Fruit fly (Drosophila melanogaster): ENCODE results near the gene GstO1.

The GstO1 gene

DNA sequence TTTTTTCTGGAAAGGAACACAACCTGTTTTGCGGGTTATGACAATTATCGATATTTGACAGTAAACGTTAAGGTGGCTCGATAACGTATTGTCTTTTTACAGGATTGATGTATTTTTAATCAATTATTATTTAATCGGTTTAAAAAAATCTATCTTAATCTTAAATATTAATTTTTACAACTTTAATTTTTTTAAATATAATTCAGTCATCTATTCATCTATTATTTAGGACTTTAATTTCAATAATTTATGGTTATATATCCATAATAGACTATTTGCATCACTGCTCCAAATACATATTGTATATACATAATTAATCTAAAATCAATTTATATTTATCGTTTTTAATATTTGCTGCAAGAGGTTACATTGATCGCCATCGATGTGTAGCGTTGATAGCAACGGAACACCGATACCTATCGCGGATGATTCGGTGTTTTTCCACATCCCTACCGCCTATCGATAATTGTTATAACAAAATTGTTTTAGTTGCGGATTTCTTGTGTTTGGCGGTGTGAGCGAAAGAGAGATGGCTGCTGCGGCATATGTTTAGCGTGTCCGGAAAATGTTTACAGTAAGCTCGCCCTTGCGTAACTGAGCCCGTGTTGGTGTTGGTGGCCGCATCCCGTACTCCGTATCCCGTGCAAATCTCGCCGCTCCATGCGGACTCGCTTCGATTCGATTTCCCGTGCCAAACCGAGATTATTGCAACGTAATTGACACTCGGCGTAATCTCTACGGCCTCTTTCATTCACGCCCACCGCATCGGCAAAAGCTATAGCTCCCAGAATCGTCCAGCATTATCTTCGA lies at the start of gene GstO1, which contains the start of gene foi:
GstO1 (minus strand) TSS at position 51 of the 810 bp plus-strand sequence.
foi (plus strand) TSS at position 429 of the 810 bp plus-strand sequence.
- TF ChIP-seq CG14655 (GFP tag; optimal IDR thresholded peaks at IDR 0.05), result no peak
- no peak for TF ChIP-seq CG17806 (tag; optimal IDR thresholded peaks at IDR 0.05)
- peak; percentile 14 for TF ChIP-seq CG15710 (tag; optimal IDR thresholded peaks at IDR 0.05)
- peak; percentile 38; the same call in 2 of the 3 replicates for TF ChIP-seq CG4496 (GFP tag; IDR thresholded peaks at IDR 0.05)
- TF ChIP-seq CG34367 (tag; optimal IDR thresholded peaks at IDR 0.05), result no peak
- 0 out of 2 replicates have a peak, but pooled peaks have one; percentile 24 for TF ChIP-seq CG32121 (GFP tag; IDR thresholded peaks at IDR 0.05)
- TF ChIP-seq Pif1B (GFP tag; optimal IDR thresholded peaks at IDR 0.05), result no peak
- no peak for TF ChIP-seq CG12605 (GFP tag; IDR thresholded peaks at IDR 0.05)
- TF ChIP-seq CG8159 (tag; optimal IDR thresholded peaks at IDR 0.05), result peak; percentile 80
- peak; percentile 45; the same call in 1 of the 2 replicates for TF ChIP-seq Ets98B (GFP tag; IDR thresholded peaks at IDR 0.05)
- TF ChIP-seq gl (tag; optimal IDR thresholded peaks at IDR 0.05), result peak; percentile 8
- TF ChIP-seq Snoo (tag; optimal IDR thresholded peaks at IDR 0.05), result peak; percentile 5
- TF ChIP-seq Pif1A (GFP tag; optimal IDR thresholded peaks at IDR 0.05), result no peak

DNA sequence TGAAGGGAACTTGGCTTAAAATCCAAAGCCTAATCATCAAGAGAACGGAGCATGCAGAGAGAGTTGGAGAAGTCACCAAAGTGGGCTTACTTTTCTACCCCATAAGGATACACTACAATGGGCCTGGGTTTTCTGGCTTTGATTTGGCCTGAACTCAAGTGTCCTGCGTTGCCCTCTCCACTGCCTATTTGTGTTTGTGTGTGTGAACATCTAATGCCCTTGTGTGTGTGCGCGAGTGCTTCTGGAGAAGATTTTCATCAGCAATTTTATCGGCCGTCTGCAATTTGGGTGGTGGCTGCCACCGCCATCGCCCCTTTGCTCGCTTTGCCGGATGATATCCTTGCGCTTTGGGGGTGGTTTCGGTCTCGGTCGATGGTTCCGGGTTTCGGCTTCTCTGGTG lies 36.0 kb upstream of the GstO1 start:
- TF ChIP-seq CG9948 (tag; optimal IDR thresholded peaks at IDR 0.05) (no peak), Pif1A (GFP tag; optimal IDR thresholded peaks at IDR 0.05) (no peak), Ets98B (GFP tag; IDR thresholded peaks at IDR 0.05) (no peak), CG14655 (GFP tag; optimal IDR thresholded peaks at IDR 0.05) (no peak), fd96Ca (GFP tag; IDR thresholded peaks at IDR 0.05) (no peak), CG12605 (GFP tag; IDR thresholded peaks at IDR 0.05) (no peak), CG4496 (GFP tag; IDR thresholded peaks at IDR 0.05) (no peak), EcR (GFP tag; optimal IDR thresholded peaks at IDR 0.05) (no peak), CG8301 (tag; optimal IDR thresholded peaks at IDR 0.05) (no peak), CG32121 (GFP tag; IDR thresholded peaks at IDR 0.05) (no peak)

DNA sequence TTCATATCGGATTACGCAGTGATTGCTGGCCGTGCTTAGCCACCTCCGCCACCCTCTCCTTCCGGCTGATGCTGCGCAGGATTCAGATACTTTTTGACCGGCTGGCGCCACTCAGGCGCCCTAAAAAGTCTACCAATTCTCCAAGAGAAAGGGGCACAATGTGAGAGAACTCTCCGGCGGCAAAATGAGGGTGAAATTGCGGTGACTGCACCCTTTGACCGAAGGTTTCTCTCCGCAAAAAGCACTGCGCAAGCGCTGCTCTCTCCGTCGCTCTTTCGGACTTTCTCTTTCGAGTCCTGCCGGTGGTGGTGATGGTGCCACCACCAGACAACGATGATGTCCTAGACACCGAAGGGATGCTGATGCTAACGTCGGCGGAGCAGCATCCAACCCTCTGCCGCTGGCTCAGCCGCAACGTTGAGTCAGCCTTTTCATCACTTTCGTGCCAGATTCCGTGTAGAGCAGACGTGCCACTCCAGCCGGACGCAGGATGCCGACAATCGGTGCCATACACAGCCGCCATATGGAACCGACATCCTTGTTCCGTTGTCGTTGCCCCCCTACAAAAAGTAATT lies 35.2 kb upstream of the GstO1 start:
- TF ChIP-seq CG8301 (tag; optimal IDR thresholded peaks at IDR 0.05) (no peak), CG14655 (GFP tag; optimal IDR thresholded peaks at IDR 0.05) (no peak), CG10348 (GFP tag; IDR thresholded peaks at IDR 0.05) (no peak), CG4496 (GFP tag; IDR thresholded peaks at IDR 0.05) (no peak), CG15710 (tag; optimal IDR thresholded peaks at IDR 0.05) (no peak), rn (GFP tag; IDR thresholded peaks at IDR 0.05) (no peak)

DNA sequence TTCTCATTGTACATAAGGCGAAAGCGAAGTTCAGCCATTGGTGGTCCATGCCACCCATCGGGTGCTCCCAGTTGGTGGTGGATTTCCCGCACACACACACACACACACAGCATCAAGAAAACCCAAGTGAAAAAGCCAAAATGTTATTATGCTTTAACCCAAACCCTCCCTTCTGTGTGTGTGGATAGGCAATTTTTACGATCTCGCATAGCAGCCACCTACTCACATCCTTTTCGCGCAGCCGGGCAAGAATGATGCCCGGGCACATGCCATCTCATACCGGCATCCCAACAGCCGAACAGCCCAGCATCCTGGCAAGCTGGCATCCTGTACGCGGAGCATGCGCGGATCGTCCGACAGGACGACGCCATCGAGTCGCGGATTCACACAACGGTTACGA lies 32.4 kb upstream of the GstO1 start:
- TF ChIP-seq D1 (tag; optimal IDR thresholded peaks at IDR 0.05), result no peak
- no peak for TF ChIP-seq CG4496 (GFP tag; IDR thresholded peaks at IDR 0.05)
- TF ChIP-seq CG34367 (tag; optimal IDR thresholded peaks at IDR 0.05), result no peak
- TF ChIP-seq Ets98B (GFP tag; IDR thresholded peaks at IDR 0.05), result no peak
- no peak for TF ChIP-seq CG32121 (GFP tag; IDR thresholded peaks at IDR 0.05)

DNA sequence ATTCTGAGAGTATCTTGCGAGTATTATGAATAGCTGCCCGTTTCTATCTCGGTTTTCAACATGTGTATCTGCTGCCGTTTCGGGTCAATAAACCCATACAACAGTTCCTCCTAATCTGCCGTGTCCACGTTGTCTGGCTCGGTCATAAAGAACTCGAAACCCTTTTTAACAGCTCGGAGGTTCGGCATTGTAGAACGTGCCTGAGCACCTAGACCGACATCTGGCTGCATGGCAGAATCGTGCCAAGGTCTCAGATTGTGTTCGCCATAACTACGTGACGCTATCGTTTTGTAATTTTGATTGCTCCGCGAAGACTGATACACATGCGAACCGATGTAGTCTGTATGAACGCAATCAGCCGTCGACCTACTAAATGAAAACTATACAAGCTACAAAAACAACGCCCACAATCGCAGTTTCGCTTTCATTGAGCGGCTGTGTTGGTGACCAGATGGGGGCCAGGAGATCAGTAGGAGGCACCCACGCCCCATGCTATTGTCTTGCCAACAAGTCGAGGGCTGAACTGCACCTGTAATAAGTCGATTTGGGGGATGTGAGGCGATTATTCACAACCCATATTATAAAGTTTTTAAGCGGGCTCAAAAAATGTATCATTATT lies 29.5 kb upstream of the GstO1 start:
- TF ChIP-seq CG4496 (GFP tag; IDR thresholded peaks at IDR 0.05) (0 out of 3 replicates have a peak, but pooled peaks have one; percentile 48), Pif1A (GFP tag; optimal IDR thresholded peaks at IDR 0.05) (no peak), CG17806 (tag; optimal IDR thresholded peaks at IDR 0.05) (no peak), CG9948 (tag; optimal IDR thresholded peaks at IDR 0.05) (no peak), CG8159 (tag; optimal IDR thresholded peaks at IDR 0.05) (no peak), EcR (GFP tag; optimal IDR thresholded peaks at IDR 0.05) (peak; percentile 83), CG32121 (GFP tag; IDR thresholded peaks at IDR 0.05) (no peak), gl (tag; optimal IDR thresholded peaks at IDR 0.05) (no peak)

DNA sequence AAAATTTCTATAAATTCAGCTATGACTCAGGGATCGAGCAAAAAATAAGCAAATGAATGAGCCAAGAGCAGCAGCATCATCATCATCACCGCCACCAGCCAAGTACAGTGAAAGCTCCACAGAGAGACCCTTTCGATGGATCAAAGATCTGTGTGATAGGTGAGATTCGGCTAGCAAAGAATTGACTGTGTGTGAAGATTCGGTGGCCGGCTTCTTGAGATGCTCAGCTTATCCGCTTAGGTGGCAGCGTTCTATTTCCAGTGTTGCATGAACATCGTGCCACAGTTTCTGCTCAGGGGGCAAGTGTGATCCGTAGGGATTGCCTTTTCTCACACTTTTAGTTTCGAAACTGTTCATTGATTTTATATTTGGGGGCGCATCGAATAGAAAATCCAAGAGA lies 28.5 kb upstream of the GstO1 start:
- no peak for TF ChIP-seq fd96Ca (GFP tag; IDR thresholded peaks at IDR 0.05)
- peak; percentile 47; the same call in 1 of the 2 replicates for TF ChIP-seq CG32121 (GFP tag; IDR thresholded peaks at IDR 0.05)

DNA sequence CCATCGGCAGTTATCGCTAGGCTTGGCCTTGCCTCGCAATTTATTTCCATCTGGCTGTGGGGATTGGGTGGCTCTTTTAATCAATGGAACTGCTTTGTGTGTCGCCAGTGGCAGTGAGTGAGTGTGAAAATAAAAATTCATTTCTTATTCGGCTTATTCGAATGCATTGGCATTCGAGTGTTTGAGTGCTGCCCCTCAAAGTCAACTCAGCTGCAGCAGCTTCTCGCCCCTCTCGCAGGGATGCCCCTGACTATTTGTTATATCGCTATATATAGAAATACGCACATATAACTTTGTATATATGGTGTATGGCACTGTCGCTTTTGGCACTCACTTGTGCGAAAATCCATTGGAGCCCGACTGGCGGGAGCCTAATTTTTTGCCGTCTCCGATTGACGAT lies 26.2 kb upstream of the GstO1 start:
- no peak for TF ChIP-seq CG10348 (GFP tag; IDR thresholded peaks at IDR 0.05)
- TF ChIP-seq EcR (GFP tag; optimal IDR thresholded peaks at IDR 0.05), result peak; percentile 43
- peak; percentile 55 for TF ChIP-seq CG32121 (GFP tag; IDR thresholded peaks at IDR 0.05)
- TF ChIP-seq fd96Ca (GFP tag; IDR thresholded peaks at IDR 0.05), result peak; percentile 64
- peak; percentile 57 for TF ChIP-seq Ets98B (GFP tag; IDR thresholded peaks at IDR 0.05)
- no peak for TF ChIP-seq CG15710 (tag; optimal IDR thresholded peaks at IDR 0.05)
- TF ChIP-seq CG14655 (GFP tag; optimal IDR thresholded peaks at IDR 0.05), result peak; percentile 5
- no peak for TF ChIP-seq CG34367 (tag; optimal IDR thresholded peaks at IDR 0.05)
- 0 out of 3 replicates have a peak, but pooled peaks have one; percentile 30 for TF ChIP-seq CG4496 (GFP tag; IDR thresholded peaks at IDR 0.05)
